Worm (Caenorhabditis elegans) whole organism, L3 larva: ENCODE results near the gene epg-7.

ENCODE experiments used
- aly-2 ChIP-seq: fragments of 150-350 bp; optimal IDR thresholded peaks from 2 replicates; lab custom pipeline; 2014; ENCODE audit warnings: missing biosample characterization, missing genetic modification characterization
- ama-1 ChIP-seq: fragments of 150-350 bp; optimal IDR thresholded peaks from 2 replicates; lab custom pipeline; 2018
- ceh-16 ChIP-seq: sonication (generic microtip); optimal IDR thresholded peaks from 2 replicates; lab custom pipeline; 2017; ENCODE audit warnings: missing biosample characterization, missing genetic modification characterization
- ceh-28 ChIP-seq: fragments of 150-350 bp; optimal IDR thresholded peaks from 2 replicates; lab custom pipeline; 2014; ENCODE audit warnings: missing biosample characterization, missing genetic modification reagents, missing genetic modification characterization
- ceh-82 ChIP-seq: fragments of 150-350 bp; optimal IDR thresholded peaks from 2 replicates; lab custom pipeline; 2014; ENCODE audit warnings: missing biosample characterization, missing genetic modification characterization
- ceh-9 ChIP-seq: sonication (generic microtip); optimal IDR thresholded peaks from 2 replicates; lab custom pipeline; 2018; ENCODE audit warnings: missing biosample characterization, missing genetic modification characterization
- egl-27 ChIP-seq: sonication (generic microtip); optimal IDR thresholded peaks from 4 replicates; lab custom pipeline; 2017; ENCODE audit warnings: missing biosample characterization, missing genetic modification reagents, missing genetic modification characterization
- egl-5 ChIP-seq: fragments of 150-350 bp; optimal IDR thresholded peaks from 2 replicates; lab custom pipeline; 2017; ENCODE audit warnings: missing biosample characterization, missing genetic modification reagents, missing genetic modification characterization, inconsistent platforms
- elt-1 ChIP-seq: fragments of 150-350 bp; optimal IDR thresholded peaks from 2 replicates; lab custom pipeline; 2014; ENCODE audit warnings: missing biosample characterization, missing genetic modification characterization
- elt-2 ChIP-seq: sonication (generic microtip); optimal IDR thresholded peaks from 2 replicates; lab custom pipeline; 2016; ENCODE audit warnings: missing genetic modification reagents, mild to moderate bottlenecking, missing genetic modification characterization, missing compliant biosample characterization
- elt-3 ChIP-seq, 3 experiments: fragments of 150-350 bp in 1 of 3; sonication (generic microtip) in 2 of 3; optimal IDR thresholded peaks; 2 replicates in 2 of 3; 4 replicates in 1 of 3; lab custom pipeline; 2014 to 2017; ENCODE audit warnings: missing biosample characterization in 3 of 3, missing genetic modification characterization in 3 of 3
- eor-1 ChIP-seq, 2 experiments: fragments of 150-350 bp; optimal IDR thresholded peaks; 2 replicates each; lab custom pipeline; 2014 to 2018; ENCODE audit warnings: missing biosample characterization in 2 of 2, missing genetic modification characterization in 2 of 2
- fkh-10 ChIP-seq: sonication (generic microtip); optimal IDR thresholded peaks from 2 replicates; lab custom pipeline; 2017; ENCODE audit warnings: missing biosample characterization, missing genetic modification reagents, missing genetic modification characterization
- fkh-2 ChIP-seq: fragments of 150-350 bp; optimal IDR thresholded peaks from 2 replicates; lab custom pipeline; 2014; ENCODE audit warnings: missing biosample characterization, missing genetic modification reagents, missing genetic modification characterization
- fos-1 ChIP-seq: fragments of 150-350 bp; optimal IDR thresholded peaks from 2 replicates; lab custom pipeline; 2014; ENCODE audit warnings: missing biosample characterization, missing genetic modification characterization
- lin-39 ChIP-seq: fragments of 150-350 bp; optimal IDR thresholded peaks from 2 replicates; lab custom pipeline; 2018; ENCODE audit warnings: missing biosample characterization, missing genetic modification reagents, missing genetic modification characterization
- lsy-12 ChIP-seq: sonication (generic microtip); optimal IDR thresholded peaks from 2 replicates; lab custom pipeline; 2016; ENCODE audit warnings: mild to moderate bottlenecking, missing genetic modification characterization, missing compliant biosample characterization
- mml-1 ChIP-seq: fragments of 150-350 bp; sonication (generic microtip); optimal IDR thresholded peaks from 3 replicates; lab custom pipeline; 2014; ENCODE audit warnings: missing biosample characterization, missing genetic modification characterization
- nhr-23 ChIP-seq: fragments of 150-350 bp; optimal IDR thresholded peaks from 2 replicates; lab custom pipeline; 2014; ENCODE audit warnings: missing biosample characterization, missing genetic modification reagents, missing genetic modification characterization
- nhr-25 ChIP-seq: sonication (generic microtip); optimal IDR thresholded peaks from 2 replicates; lab custom pipeline; 2017; ENCODE audit warnings: missing biosample characterization, missing genetic modification characterization
- nhr-28 ChIP-seq: fragments of 150-350 bp; optimal IDR thresholded peaks from 2 replicates; lab custom pipeline; 2014; ENCODE audit warnings: missing biosample characterization, missing genetic modification characterization
- nhr-43 ChIP-seq: sonication (generic microtip); optimal IDR thresholded peaks from 2 replicates; lab custom pipeline; 2016; ENCODE audit warnings: mild to moderate bottlenecking, missing genetic modification characterization, missing compliant biosample characterization; ENCODE audit not compliant: poor library complexity, severe bottlenecking
- nhr-67 ChIP-seq: fragments of 150-350 bp; optimal IDR thresholded peaks from 2 replicates; lab custom pipeline; 2014; ENCODE audit warnings: missing biosample characterization, missing genetic modification characterization
- nhr-76 ChIP-seq: fragments of 150-350 bp; sonication (generic microtip); optimal IDR thresholded peaks from 5 replicates; lab custom pipeline; 2014; ENCODE audit warnings: missing biosample characterization, missing genetic modification characterization
- nhr-77 ChIP-seq: fragments of 150-350 bp; optimal IDR thresholded peaks from 2 replicates; lab custom pipeline; 2014; ENCODE audit warnings: missing biosample characterization, missing genetic modification characterization
- pha-4 ChIP-seq: fragments of 150-350 bp; optimal IDR thresholded peaks from 2 replicates; lab custom pipeline; 2014; ENCODE audit warnings: missing biosample characterization, missing genetic modification reagents, missing genetic modification characterization
- pqm-1 ChIP-seq: fragments of 150-350 bp; optimal IDR thresholded peaks from 2 replicates; lab custom pipeline; 2017; ENCODE audit warnings: missing biosample characterization, missing genetic modification characterization, inconsistent platforms
- sea-2 ChIP-seq: fragments of 150-350 bp; sonication (generic microtip); optimal IDR thresholded peaks from 4 replicates; lab custom pipeline; 2014; ENCODE audit warnings: missing biosample characterization, missing genetic modification reagents, missing genetic modification characterization
- skn-1 ChIP-seq: fragments of 150-350 bp; optimal IDR thresholded peaks from 2 replicates; lab custom pipeline; 2014; ENCODE audit warnings: missing biosample characterization, missing genetic modification characterization
- snpc-4 ChIP-seq: fragments of 150-350 bp; optimal IDR thresholded peaks from 2 replicates; lab custom pipeline; 2014; ENCODE audit warnings: missing biosample characterization, missing genetic modification characterization
- unc-39 ChIP-seq: sonication (generic microtip); optimal IDR thresholded peaks from 4 replicates; lab custom pipeline; 2017; ENCODE audit warnings: missing biosample characterization, missing genetic modification characterization
- unc-62 ChIP-seq: fragments of 150-350 bp; sonication (generic microtip); optimal IDR thresholded peaks from 4 replicates; lab custom pipeline; 2014; ENCODE audit warnings: missing biosample characterization, missing genetic modification reagents, missing genetic modification characterization
- zag-1 ChIP-seq: fragments of 150-350 bp; optimal IDR thresholded peaks from 2 replicates; lab custom pipeline; 2014; ENCODE audit warnings: missing biosample characterization, missing genetic modification characterization
- ztf-11 ChIP-seq: fragments of 150-350 bp; optimal IDR thresholded peaks from 2 replicates; lab custom pipeline; 2014; ENCODE audit warnings: missing biosample characterization, missing genetic modification characterization

Gene epg-7

DNA sequence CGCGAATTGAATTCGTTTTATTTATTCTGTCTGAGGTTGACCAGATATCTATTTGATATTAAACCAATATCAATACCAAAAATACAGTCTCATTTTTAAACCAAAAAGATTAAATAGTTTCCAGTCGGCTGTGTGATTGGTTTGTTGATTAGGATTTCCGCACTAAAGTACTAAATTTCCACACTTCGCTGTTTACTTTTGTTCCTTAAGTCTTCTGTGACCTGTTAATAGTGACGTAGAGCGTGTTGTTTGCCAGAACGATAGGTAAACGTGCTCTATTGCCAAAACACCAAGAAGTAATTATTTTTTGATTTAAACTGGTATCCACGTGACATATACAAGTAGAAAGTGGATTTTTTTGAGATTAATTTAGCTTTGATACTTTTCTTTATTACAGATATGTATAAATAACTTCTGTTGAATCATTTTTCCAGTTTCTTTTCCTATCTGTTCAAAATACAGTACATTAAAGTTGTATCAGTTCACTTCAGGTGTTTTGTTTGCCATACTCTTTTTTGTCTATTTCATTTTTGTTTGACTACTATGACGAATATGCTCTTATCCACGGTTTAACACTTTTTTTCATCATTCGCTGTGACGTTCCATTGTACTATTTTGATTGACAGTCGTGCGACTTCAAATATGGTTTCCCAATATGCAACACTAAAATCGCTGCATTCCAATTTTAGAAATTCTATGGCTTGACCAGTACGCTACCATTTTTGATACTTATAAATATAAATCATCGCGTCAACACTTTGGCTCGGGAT is 43.5 kb upstream of the epg-7 start:
- TF ChIP-seq elt-2 (tag; lab: Kevin White, UChicago) (peak; percentile 23), pha-4 (tag; lab: Kevin White, UChicago) (peak; percentile 65), egl-27 (tag; lab: Kevin White, UChicago) (no peak), fkh-10 (GFP tag; lab: Kevin White, UChicago) (no peak), lsy-12 (tag; lab: Kevin White, UChicago) (no peak)

DNA sequence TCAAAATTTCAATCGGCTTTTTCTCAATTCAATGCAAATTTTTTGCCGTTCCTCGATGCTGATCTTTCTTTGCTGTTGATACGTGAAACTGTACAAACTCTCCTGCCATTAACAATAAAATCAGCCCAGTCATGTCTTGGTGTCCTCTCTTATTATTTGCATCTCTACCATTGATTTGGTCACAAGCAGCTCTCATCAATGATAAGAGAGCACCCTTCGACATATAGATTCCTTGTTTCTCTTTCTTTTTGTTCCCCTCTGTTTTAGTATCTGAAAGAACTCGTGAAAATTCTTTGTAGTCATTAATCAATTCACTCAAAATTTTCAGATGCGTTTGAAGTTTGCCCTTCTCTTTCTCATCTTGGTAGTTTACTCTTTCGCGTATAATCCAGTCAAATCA is 42.7 kb upstream of the epg-7 start, which contains the start of gene lron-7:
Gene lron-7 (plus strand): TSS at position 323 of the 400 bp plus-strand sequence.
- TF ChIP-seq nhr-23 (no peak), elt-2 (tag; lab: Kevin White, UChicago) (peak; percentile 71), nhr-43 (tag; lab: Kevin White, UChicago) (no peak), ceh-28 (no peak), pqm-1 (tag; lab: Kevin White, UChicago) (peak; percentile 80), ceh-82 (tag; lab: Kevin White, UChicago) (no peak), aly-2 (tag; lab: Kevin White, UChicago) (no peak), pha-4 (tag; lab: Kevin White, UChicago) (peak; percentile 41)

DNA sequence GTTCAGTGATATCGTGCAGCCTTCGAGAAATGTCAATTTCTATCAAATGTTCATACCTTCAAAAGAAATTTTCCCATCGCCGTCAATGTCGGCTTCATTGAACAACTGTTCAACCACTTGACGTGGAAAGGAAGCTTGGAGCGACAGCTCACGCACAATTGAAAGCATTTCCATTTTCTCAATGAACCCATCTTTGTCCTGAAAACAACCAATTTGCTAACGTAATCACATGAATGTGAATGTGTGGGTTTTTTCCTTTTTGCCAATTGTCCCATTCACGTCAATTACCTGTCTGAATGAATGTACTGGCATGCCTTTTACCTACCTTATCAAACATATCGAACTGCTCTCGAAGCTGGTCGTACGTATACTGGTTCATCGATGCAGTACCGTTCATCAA is 38.2 kb upstream of the epg-7 start:
- no peak for TF ChIP-seq fkh-10 (GFP tag; lab: Kevin White, UChicago)
- TF ChIP-seq zag-1: no peak
- no peak for TF ChIP-seq fos-1
- TF ChIP-seq ceh-9: no peak
- TF ChIP-seq pqm-1 (tag; lab: Kevin White, UChicago): no peak
- no peak for TF ChIP-seq eor-1 (tag; optimal IDR thresholded peaks at IDR 0.05; lab: Kevin White, UChicago)
- no peak for TF ChIP-seq nhr-28 (tag; lab: Kevin White, UChicago)

DNA sequence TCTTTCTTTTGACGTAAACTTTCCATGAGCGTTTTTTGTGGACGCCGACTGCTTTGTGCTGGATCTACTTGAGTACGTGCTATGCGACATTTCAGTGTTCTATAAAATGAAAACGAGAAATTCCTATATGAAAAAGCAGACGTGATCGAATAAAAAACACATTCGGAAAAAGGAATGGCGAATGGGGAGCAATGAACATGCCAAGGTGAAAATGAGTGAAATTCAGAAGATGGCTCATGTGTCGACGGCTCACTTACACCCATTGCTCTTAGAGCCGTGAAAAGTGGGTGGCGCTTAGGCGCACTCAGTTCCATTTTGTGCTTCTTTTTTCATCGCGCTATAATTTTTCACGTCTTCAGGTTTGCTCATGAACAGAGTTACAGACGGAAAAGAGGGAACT is 35.9 kb upstream of the epg-7 start, which contains the start of gene K03A1.4:
Gene K03A1.4 (minus strand): TSS at position 101 of the 400 bp plus-strand sequence.
- TF ChIP-seq egl-27 (tag; lab: Kevin White, UChicago) (no peak), skn-1 (tag; lab: Kevin White, UChicago) (no peak), snpc-4 (no peak)

DNA sequence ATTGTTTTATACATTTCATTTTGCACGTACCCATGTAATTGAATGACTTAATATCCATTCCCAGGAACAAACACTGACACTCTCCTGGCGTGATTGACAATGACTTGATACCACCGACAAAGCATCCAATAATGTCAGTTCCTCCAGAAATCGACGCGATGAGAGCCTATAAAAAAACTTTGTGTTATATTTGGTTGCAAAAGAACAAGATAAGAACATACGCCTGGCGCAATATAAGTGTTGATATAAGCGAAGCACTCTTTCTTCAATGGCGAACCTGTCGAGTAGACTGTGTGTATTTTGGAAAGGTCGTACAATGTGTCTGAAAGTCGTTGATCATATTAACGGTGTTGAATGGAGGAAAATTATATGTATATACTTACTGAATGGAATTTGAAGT is 31.4 kb upstream of the epg-7 start:
- no peak for TF ChIP-seq nhr-77 (tag; lab: Kevin White, UChicago)
- TF ChIP-seq egl-27 (tag; lab: Kevin White, UChicago): no peak
- TF ChIP-seq ama-1 (lab: Kevin White, UChicago): no peak
- no peak for TF ChIP-seq nhr-67 (tag; lab: Kevin White, UChicago)
- peak; percentile 62 for TF ChIP-seq elt-2 (tag; lab: Kevin White, UChicago)
- peak; percentile 36 for TF ChIP-seq pqm-1 (tag; lab: Kevin White, UChicago)
- no peak for TF ChIP-seq eor-1 (tag; optimal IDR thresholded peaks at IDR 0.05; lab: Kevin White, UChicago)
- no peak for TF ChIP-seq pha-4 (tag; lab: Kevin White, UChicago)
- TF ChIP-seq, all 47 proteins: peak for 2

DNA sequence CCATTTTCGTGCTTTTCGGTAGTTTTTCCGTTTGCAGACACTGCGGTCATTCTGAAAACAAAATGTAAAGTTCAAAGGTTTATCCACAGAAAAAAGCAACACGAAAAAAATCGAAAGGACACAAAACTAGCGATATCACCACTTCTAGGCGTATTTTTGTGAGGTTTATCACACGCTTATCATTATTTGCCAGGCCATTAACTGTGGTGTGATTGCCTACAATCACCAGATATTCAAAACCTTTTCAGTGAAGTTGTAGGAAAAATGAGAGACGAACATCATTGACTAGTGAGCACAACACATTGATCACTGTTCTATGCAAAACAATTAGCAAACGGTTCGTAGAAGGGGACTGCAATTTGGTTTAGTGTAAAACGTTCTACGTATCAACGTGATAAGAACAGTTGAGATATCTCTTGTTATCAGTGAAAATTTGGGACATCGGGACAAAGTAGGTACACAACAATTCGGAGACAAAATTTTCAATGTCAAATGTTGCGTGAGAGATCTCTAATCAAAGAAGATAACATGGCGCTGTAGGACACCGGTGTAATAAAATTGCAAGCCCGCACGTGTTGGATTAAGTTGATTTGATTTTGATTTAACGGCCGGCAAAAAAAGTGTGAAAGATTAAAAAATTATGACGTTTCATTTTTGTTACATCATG is 28.9 kb upstream of the epg-7 start, which contains the start of gene sur-5:
Gene sur-5 (minus strand): TSS at position 51 of the 667 bp plus-strand sequence.
- TF ChIP-seq pqm-1 (tag; lab: Kevin White, UChicago) (peak; percentile 64), elt-3 (tag; optimal IDR thresholded peaks at IDR 0.05; lab: Kevin White, UChicago) (peak in 2 of 3 experiments; percentile 88 to 90), nhr-25 (tag; lab: Kevin White, UChicago) (peak; percentile 17), egl-5 (no peak), fkh-2 (tag; lab: Kevin White, UChicago) (no peak), ztf-11 (no peak), ceh-82 (tag; lab: Kevin White, UChicago) (no peak), nhr-23 (peak; percentile 54), elt-2 (tag; lab: Kevin White, UChicago) (peak; percentile 97)

DNA sequence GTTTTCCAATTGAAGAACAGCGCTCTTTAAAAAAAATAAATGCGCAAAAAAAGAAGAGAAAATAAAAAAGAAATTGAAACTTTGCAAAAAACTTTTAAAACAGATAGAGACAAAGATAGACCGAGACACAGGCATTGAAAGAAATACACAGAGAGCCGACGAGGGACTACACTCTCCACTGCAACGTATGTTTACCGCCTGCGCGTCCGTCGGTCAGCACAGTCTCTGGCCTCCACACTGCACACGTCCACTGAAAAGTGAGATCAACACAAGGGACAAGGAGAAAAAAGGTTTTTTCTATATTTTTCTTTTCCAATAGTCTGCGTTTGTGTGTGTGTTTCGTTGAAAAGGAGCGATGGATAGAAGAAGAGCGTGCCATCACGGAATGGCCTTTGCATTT is 28.1 kb upstream of the epg-7 start:
- no peak for TF ChIP-seq nhr-23
- TF ChIP-seq unc-62 (GFP tag; lab: Kevin White, UChicago): no peak
- no peak for TF ChIP-seq zag-1
- TF ChIP-seq sea-2 (GFP tag; lab: Kevin White, UChicago): no peak
- TF ChIP-seq ceh-28: peak; percentile 48
- no peak for TF ChIP-seq elt-1 (tag; lab: Kevin White, UChicago)
- TF ChIP-seq skn-1 (tag; lab: Kevin White, UChicago): no peak
- no peak for TF ChIP-seq ceh-16 (tag; lab: Kevin White, UChicago)
- TF ChIP-seq ceh-9: no peak
- no peak for TF ChIP-seq nhr-76
- no peak for TF ChIP-seq mml-1 (tag; lab: Kevin White, UChicago)
- no peak for TF ChIP-seq elt-2 (tag; lab: Kevin White, UChicago)
- TF ChIP-seq nhr-25 (tag; lab: Kevin White, UChicago): no peak
- TF ChIP-seq lin-39: no peak
- TF ChIP-seq fos-1: no peak
- no peak for TF ChIP-seq unc-39 (tag; lab: Kevin White, UChicago)
- no peak for TF ChIP-seq fkh-10 (GFP tag; lab: Kevin White, UChicago)
- no peak for TF ChIP-seq ztf-11
- peak; percentile 74 for TF ChIP-seq pha-4 (tag; lab: Kevin White, UChicago)
- TF ChIP-seq egl-5: no peak
- TF ChIP-seq snpc-4: no peak
- no peak for TF ChIP-seq nhr-77 (tag; lab: Kevin White, UChicago)
- TF ChIP-seq lsy-12 (tag; lab: Kevin White, UChicago): no peak
